Worm (Caenorhabditis elegans) whole organism, late embryonic: ENCODE results near the gene oef-1.
A peak's percentile ranks its signal among the peaks of the same experiment; 100 is the strongest.

Experiments used
- K09A11.1 ChIP-seq: sonication (generic microtip); optimal IDR thresholded peaks from 2 replicates; lab custom pipeline; 2017; ENCODE audit warnings: antibody characterized with exemption, mild to moderate bottlenecking, missing genetic modification characterization, missing compliant biosample characterization; ENCODE audit not compliant: insufficient read depth
- T23F11.4 ChIP-seq: fragments of 200-800 bp; sonication (Bioruptor generic); optimal IDR thresholded peaks from 2 replicates; lab custom pipeline; 2018; ENCODE audit warnings: mild to moderate bottlenecking, missing genetic modification characterization, missing compliant biosample characterization
- ama-1 ChIP-seq: fragments of 150-350 bp; optimal IDR thresholded peaks from 2 replicates; lab custom pipeline; 2014
- ceh-14 ChIP-seq: sonication (generic microtip); optimal IDR thresholded peaks from 2 replicates; lab custom pipeline; 2016; ENCODE audit warnings: missing genotype, missing genetic modification characterization, missing compliant biosample characterization
- ceh-18 ChIP-seq: sonication (generic microtip); optimal IDR thresholded peaks from 2 replicates; lab custom pipeline; 2016; ENCODE audit warnings: missing genetic modification characterization, missing compliant biosample characterization
- ceh-19 ChIP-seq: fragments of 200-800 bp; sonication (Bioruptor generic); optimal IDR thresholded peaks from 2 replicates; lab custom pipeline; 2018; ENCODE audit warnings: mild to moderate bottlenecking, missing genetic modification characterization, missing compliant biosample characterization
- ceh-30 ChIP-seq: fragments of 150-350 bp; optimal IDR thresholded peaks from 2 replicates; lab custom pipeline; 2014; ENCODE audit warnings: missing biosample characterization, missing genetic modification characterization
- ceh-31 ChIP-seq: sonication (generic microtip); optimal IDR thresholded peaks from 2 replicates; lab custom pipeline; 2016; ENCODE audit warnings: missing genetic modification characterization, missing compliant biosample characterization
- ceh-34 ChIP-seq: sonication (generic microtip); optimal IDR thresholded peaks from 2 replicates; lab custom pipeline; 2016; ENCODE audit warnings: mild to moderate bottlenecking, missing genetic modification characterization, missing compliant biosample characterization
- ceh-45 ChIP-seq: fragments of 200-800 bp; sonication (Bioruptor generic); IDR thresholded peaks from 2 replicates; pipeline ENCODE4 v1.3.6; 2022; ENCODE audit warnings: missing genetic modification reagents, missing genetic modification characterization, missing compliant biosample characterization
- ceh-48 ChIP-seq: sonication (generic microtip); optimal IDR thresholded peaks from 2 replicates; lab custom pipeline; 2016; ENCODE audit warnings: missing genetic modification characterization, inconsistent platforms, missing compliant biosample characterization
- dve-1 ChIP-seq: sonication (generic microtip); optimal IDR thresholded peaks from 2 replicates; lab custom pipeline; 2017; ENCODE audit warnings: antibody characterized with exemption, mild to moderate bottlenecking, missing genetic modification characterization, missing compliant biosample characterization
- fax-1 ChIP-seq: sonication (generic microtip); optimal IDR thresholded peaks from 2 replicates; lab custom pipeline; 2016; ENCODE audit warnings: missing genotype, missing genetic modification characterization, missing compliant biosample characterization
- fkh-10 ChIP-seq: fragments of 150-350 bp; optimal IDR thresholded peaks from 2 replicates; lab custom pipeline; 2014; ENCODE audit warnings: missing biosample characterization, missing genetic modification reagents, missing genetic modification characterization
- fkh-6 ChIP-seq: sonication (generic microtip); optimal IDR thresholded peaks from 2 replicates; lab custom pipeline; 2016; ENCODE audit warnings: missing genetic modification characterization, missing compliant biosample characterization
- hlh-15 ChIP-seq: sonication (generic microtip); optimal IDR thresholded peaks from 2 replicates; lab custom pipeline; 2016; ENCODE audit warnings: missing genetic modification characterization, missing compliant biosample characterization
- hlh-6 ChIP-seq: sonication (generic microtip); optimal IDR thresholded peaks from 2 replicates; lab custom pipeline; 2016; ENCODE audit warnings: missing genotype, missing genetic modification characterization, missing compliant biosample characterization
- lim-6 ChIP-seq: sonication (generic microtip); optimal IDR thresholded peaks from 2 replicates; lab custom pipeline; 2016; ENCODE audit warnings: missing genetic modification characterization, missing compliant biosample characterization
- lin-11 ChIP-seq: fragments of 200-800 bp; sonication (Bioruptor generic); optimal IDR thresholded peaks from 2 replicates; lab custom pipeline; 2018; ENCODE audit warnings: mild to moderate bottlenecking, missing genetic modification characterization, missing compliant biosample characterization
- mec-3 ChIP-seq: sonication (generic microtip); optimal IDR thresholded peaks from 2 replicates; lab custom pipeline; 2016; ENCODE audit warnings: borderline replicate concordance, missing genetic modification characterization, missing compliant biosample characterization
- nfya-1 ChIP-seq: sonication (generic microtip); optimal IDR thresholded peaks from 2 replicates; lab custom pipeline; 2017; ENCODE audit warnings: missing genetic modification characterization, mild to moderate bottlenecking, missing compliant biosample characterization, antibody characterized with exemption, moderate library complexity
- nhr-11 ChIP-seq: fragments of 150-350 bp; optimal IDR thresholded peaks from 2 replicates; lab custom pipeline; 2014; ENCODE audit warnings: missing biosample characterization, missing genetic modification characterization
- npax-4 ChIP-seq: sonication (generic microtip); optimal IDR thresholded peaks from 2 replicates; lab custom pipeline; 2016; ENCODE audit warnings: missing genetic modification characterization, missing compliant biosample characterization
- pax-1 ChIP-seq: fragments of 150-350 bp; optimal IDR thresholded peaks from 2 replicates; lab custom pipeline; 2014; ENCODE audit warnings: missing biosample characterization, missing genetic modification characterization
- pha-2 ChIP-seq: sonication (generic microtip); optimal IDR thresholded peaks from 2 replicates; lab custom pipeline; 2017; ENCODE audit warnings: mild to moderate bottlenecking, missing genetic modification characterization, missing compliant biosample characterization
- pha-4 ChIP-seq: fragments of 150-350 bp; optimal IDR thresholded peaks from 2 replicates; lab custom pipeline; 2018; ENCODE audit warnings: missing biosample characterization, missing genetic modification reagents, missing genetic modification characterization
- pqm-1 ChIP-seq: sonication (generic microtip); optimal IDR thresholded peaks from 2 replicates; lab custom pipeline; 2016; ENCODE audit warnings: missing genetic modification characterization, missing compliant biosample characterization
- pros-1 ChIP-seq: fragments of 150-350 bp; optimal IDR thresholded peaks from 2 replicates; lab custom pipeline; 2014; ENCODE audit warnings: missing biosample characterization, missing genetic modification reagents, missing genetic modification characterization
- rnt-1 ChIP-seq: sonication (generic microtip); optimal IDR thresholded peaks from 2 replicates; lab custom pipeline; 2016; ENCODE audit warnings: missing genetic modification characterization, missing compliant biosample characterization
- sox-4 ChIP-seq: sonication (generic microtip); optimal IDR thresholded peaks from 2 replicates; lab custom pipeline; 2017; ENCODE audit warnings: mild to moderate bottlenecking, missing genetic modification characterization, inconsistent platforms, missing compliant biosample characterization
- syd-9 ChIP-seq: sonication (generic microtip); optimal IDR thresholded peaks from 2 replicates; lab custom pipeline; 2016; ENCODE audit warnings: mild to moderate bottlenecking, missing genetic modification characterization, moderate library complexity, missing compliant biosample characterization
- tbx-2 ChIP-seq: sonication (generic microtip); optimal IDR thresholded peaks from 2 replicates; lab custom pipeline; 2016; ENCODE audit warnings: missing genetic modification characterization, missing compliant biosample characterization
- ttx-3 ChIP-seq: sonication (generic microtip); optimal IDR thresholded peaks from 2 replicates; lab custom pipeline; 2016; ENCODE audit warnings: missing genetic modification reagents, missing genetic modification characterization, missing compliant biosample characterization
- unc-3 ChIP-seq, 2 experiments: fragments of 200-800 bp in 1 of 2; sonication (Bioruptor generic) in 1 of 2; sonication (generic microtip) in 1 of 2; conservative IDR thresholded peaks in 1 of 2; optimal IDR thresholded peaks in 1 of 2; 2 replicates each; pipeline versions ENCODE4 v1.3.6 to Lab custom; 2016 to 2022; ENCODE audit warnings: missing compliant biosample characterization in 2 of 2, missing genetic modification characterization in 2 of 2, missing genetic modification reagents in 1 of 2
- unc-42 ChIP-seq: sonication (generic microtip); optimal IDR thresholded peaks from 2 replicates; lab custom pipeline; 2016; ENCODE audit warnings: missing genotype, missing genetic modification characterization, missing compliant biosample characterization
- ztf-16 ChIP-seq: sonication (generic microtip); optimal IDR thresholded peaks from 2 replicates; lab custom pipeline; 2017; ENCODE audit warnings: missing genetic modification characterization, missing compliant biosample characterization

Gene oef-1

ce11 chrIV:7507841-7508509 lies 40.2 kb upstream of the oef-1 start, which contains the start of the genes vdac-1 and R05G6.5:
Gene vdac-1 (minus strand): TSS chrIV:7507891.
Gene R05G6.5 (plus strand): TSS chrIV:7508367.
- TF ChIP-seq ceh-18 (tag; lab: Kevin White, UChicago) (peak; percentile 31), nfya-1 (peak; percentile 32), unc-42 (tag; lab: Kevin White, UChicago) (peak; percentile 47), ceh-48 (tag; lab: Kevin White, UChicago) (no peak), dve-1 (tag; lab: Kevin White, UChicago) (peak; percentile 45), ceh-14 (tag; lab: Kevin White, UChicago) (no peak), fax-1 (no peak), nhr-11 (tag; lab: Kevin White, UChicago) (no peak), pros-1 (tag; lab: Kevin White, UChicago) (no peak), unc-3 (GFP tag; conservative IDR thresholded peaks at IDR 0.05; lab: Robert Waterston, UW) (no peak), unc-3 (tag; optimal IDR thresholded peaks at IDR 0.05; lab: Kevin White, UChicago) (no peak)

- TF ChIP-seq ceh-14 (tag; lab: Kevin White, UChicago) (no peak), fkh-10 (no peak), pax-1 (tag; lab: Kevin White, UChicago) (no peak), fkh-6 (no peak), ceh-19 (GFP tag; lab: Kevin White, UChicago) (no peak), lim-6 (tag; lab: Kevin White, UChicago) (no peak), rnt-1 (tag; lab: Kevin White, UChicago) (no peak), ttx-3 (no peak), pha-4 (no peak), syd-9 (tag; lab: Kevin White, UChicago) (no peak), ztf-16 (tag; lab: Kevin White, UChicago) (no peak), pros-1 (tag; lab: Kevin White, UChicago) (no peak), tbx-2 (tag; lab: Kevin White, UChicago) (no peak), lin-11 (tag; lab: Kevin White, UChicago) (no peak)
Measured at ce11 chrIV:7508850-7509249, 39.4 kb upstream of the oef-1 start.

- TF ChIP-seq nfya-1 (peak; percentile 72), lin-11 (tag; lab: Kevin White, UChicago) (no peak), npax-4 (no peak), pros-1 (tag; lab: Kevin White, UChicago) (no peak)
Measured at ce11 chrIV:7510829-7511228, 37.4 kb upstream of the oef-1 start.

ce11 chrIV:7512617-7513233 lies 35.5 kb upstream of the oef-1 start, which contains the start of the genes plc-4 and R05G6.4:
Gene plc-4 (minus strand): TSS chrIV:7512667.
Gene R05G6.4 (plus strand): TSS chrIV:7513233.
- no peak for TF ChIP-seq hlh-15 (tag; lab: Kevin White, UChicago)
- no peak for TF ChIP-seq pqm-1 (tag; lab: Kevin White, UChicago)
- no peak for TF ChIP-seq sox-4 (tag; lab: Kevin White, UChicago)
- no peak for TF ChIP-seq ceh-30 (tag; lab: Kevin White, UChicago)
- no peak for TF ChIP-seq K09A11.1 (tag; lab: Kevin White, UChicago)
- TF ChIP-seq fax-1, result no peak
- no peak for TF ChIP-seq T23F11.4 (GFP tag; lab: Kevin White, UChicago)
- TF ChIP-seq ceh-34 (tag; lab: Kevin White, UChicago), result no peak
- no peak for TF ChIP-seq pax-1 (tag; lab: Kevin White, UChicago)
- no peak for TF ChIP-seq ceh-45 (GFP tag; lab: Robert Waterston, UW)
- no peak for TF ChIP-seq mec-3
- TF ChIP-seq pha-2 (tag; lab: Kevin White, UChicago), result no peak
- TF ChIP-seq hlh-6, result no peak
- TF ChIP-seq ceh-48 (tag; lab: Kevin White, UChicago), result no peak
- TF ChIP-seq ceh-31 (tag; lab: Kevin White, UChicago), result no peak
- TF ChIP-seq ama-1 (lab: Kevin White, UChicago), result no peak
